Fruit fly (Drosophila melanogaster) whole organism, embryonic: ENCODE data around the gene gry.
A peak's percentile ranks its signal among the peaks of the same experiment; 100 is the strongest.

Experiments
- Adf1 ChIP-seq: fragments of 200-800 bp; sonication (Bioruptor generic); IDR thresholded peaks from 2 replicates; pipeline ENCODE4 v1.3.6; 2022; ENCODE audit warnings: missing biosample characterization, missing genetic modification characterization
- B-H2 ChIP-seq: fragments of 200-800 bp; sonication (Bioruptor generic); optimal IDR thresholded peaks from 2 replicates; lab custom pipeline; 2018; ENCODE audit warnings: missing biosample characterization, mild to moderate bottlenecking, missing genetic modification characterization
- C15 ChIP-seq: fragments of 200-800 bp; sonication (Bioruptor generic); IDR thresholded peaks from 3 replicates; pipeline ENCODE4 v1.3.6; 2022; ENCODE audit warnings: missing biosample characterization, missing genetic modification characterization
- CG11723 ChIP-seq: fragments of 200-800 bp; sonication (Bioruptor generic); optimal IDR thresholded peaks from 2 replicates; lab custom pipeline; 2017; ENCODE audit warnings: missing biosample characterization, mild to moderate bottlenecking, missing genetic modification characterization
- CG12299 ChIP-seq: fragments of 200-800 bp; sonication (Bioruptor generic); optimal IDR thresholded peaks from 2 replicates; lab custom pipeline; 2018; ENCODE audit warnings: missing biosample characterization, mild to moderate bottlenecking, missing genetic modification characterization
- CG13287 ChIP-seq: fragments of 200-800 bp; sonication (Bioruptor generic); IDR thresholded peaks from 2 replicates; pipeline ENCODE4 v1.3.6; 2022; ENCODE audit warnings: missing biosample characterization, missing genetic modification characterization; ENCODE audit not compliant: partially characterized antibody
- CG14710 ChIP-seq: fragments of 200-800 bp; sonication (Bioruptor generic); optimal IDR thresholded peaks from 3 replicates; lab custom pipeline; 2019; ENCODE audit warnings: missing biosample characterization, mild to moderate bottlenecking, missing genetic modification characterization, moderate library complexity
- CG15269 ChIP-seq: fragments of 200-800 bp; sonication (Bioruptor generic); optimal IDR thresholded peaks from 2 replicates; lab custom pipeline; 2018; ENCODE audit warnings: missing biosample characterization, mild to moderate bottlenecking, missing genetic modification characterization, moderate library complexity
- CG15696 ChIP-seq: fragments of 200-800 bp; sonication (Bioruptor generic); optimal IDR thresholded peaks from 2 replicates; lab custom pipeline; 2019; ENCODE audit warnings: missing biosample characterization, mild to moderate bottlenecking, missing genetic modification characterization, moderate library complexity
- CG16779 ChIP-seq: fragments of 200-800 bp; sonication (Bioruptor generic); IDR thresholded peaks from 2 replicates; pipeline ENCODE4 v1.3.6; 2022; ENCODE audit warnings: missing biosample characterization, missing genetic modification characterization
- CG1792 ChIP-seq: fragments of 200-800 bp; sonication (Bioruptor generic); optimal IDR thresholded peaks from 2 replicates; lab custom pipeline; 2016; ENCODE audit warnings: missing biosample characterization, missing genetic modification characterization
- CG30403 ChIP-seq: fragments of 200-800 bp; sonication (Bioruptor generic); optimal IDR thresholded peaks from 3 replicates; lab custom pipeline; 2016; ENCODE audit warnings: missing biosample characterization, missing genetic modification characterization
- CG3995 ChIP-seq: fragments of 200-800 bp; sonication (Bioruptor generic); optimal IDR thresholded peaks from 3 replicates; lab custom pipeline; 2016; ENCODE audit warnings: missing biosample characterization, missing genetic modification characterization
- CG6765 ChIP-seq: fragments of 200-800 bp; sonication (Bioruptor generic); optimal IDR thresholded peaks from 3 replicates; lab custom pipeline; 2017; ENCODE audit warnings: missing biosample characterization, mild to moderate bottlenecking, missing genetic modification characterization
- CG8089 ChIP-seq: fragments of 200-800 bp; sonication (Bioruptor generic); optimal IDR thresholded peaks from 3 replicates; lab custom pipeline; 2016; ENCODE audit warnings: missing biosample characterization, missing genetic modification characterization
- CG8388 ChIP-seq: fragments of 200-800 bp; sonication (Bioruptor generic); optimal IDR thresholded peaks from 2 replicates; lab custom pipeline; 2019; ENCODE audit warnings: missing biosample characterization, mild to moderate bottlenecking, missing genetic modification characterization, moderate library complexity
- CG9215 ChIP-seq: fragments of 200-800 bp; sonication (Bioruptor generic); IDR thresholded peaks from 2 replicates; pipeline ENCODE4 v1.3.6; 2022; ENCODE audit warnings: missing biosample characterization, missing genetic modification characterization
- CG9609 ChIP-seq: fragments of 200-800 bp; sonication (Bioruptor generic); optimal IDR thresholded peaks from 3 replicates; lab custom pipeline; 2016; ENCODE audit warnings: missing biosample characterization, missing genetic modification characterization
- Dip3 ChIP-seq: fragments of 200-800 bp; sonication (Bioruptor generic); optimal IDR thresholded peaks from 3 replicates; lab custom pipeline; 2016; ENCODE audit warnings: missing biosample characterization, missing genetic modification characterization
- Eip74EF ChIP-seq, 2 experiments: fragments of 200-800 bp in 1 of 2; fragments of >200 bp in 1 of 2; sonication (Bioruptor generic) in 1 of 2; optimal IDR thresholded peaks; 2 replicates each; lab custom pipeline; 2017 to 2019; ENCODE audit warnings: missing biosample characterization in 2 of 2, missing genetic modification characterization in 2 of 2, mild to moderate bottlenecking in 1 of 2, moderate library complexity in 1 of 2
- Hsf ChIP-seq: fragments of 200-800 bp; sonication (Bioruptor generic); optimal IDR thresholded peaks from 3 replicates; lab custom pipeline; 2016; ENCODE audit warnings: missing biosample characterization, missing genetic modification characterization
- Lpt ChIP-seq: fragments of >200 bp; optimal IDR thresholded peaks from 2 replicates; lab custom pipeline; 2018; ENCODE audit warnings: missing biosample characterization, missing genetic modification characterization
- MTF-1 ChIP-seq: fragments of 200-800 bp; sonication (Bioruptor generic); optimal IDR thresholded peaks from 2 replicates; lab custom pipeline; 2018; ENCODE audit warnings: missing biosample characterization, mild to moderate bottlenecking, missing genetic modification characterization, borderline replicate concordance
- Med ChIP-seq: fragments of 200-800 bp; sonication (Bioruptor generic); peaks from one replicate; lab custom pipeline; 2016; ENCODE audit warnings: missing biosample characterization, missing genetic modification characterization, mild to moderate bottlenecking, inconsistent platforms, moderate library complexity
- Nf-YB ChIP-seq: fragments of 200-800 bp; sonication (Bioruptor generic); optimal IDR thresholded peaks from 3 replicates; lab custom pipeline; 2019; ENCODE audit warnings: missing biosample characterization, mild to moderate bottlenecking, missing genetic modification characterization, moderate library complexity
- Nf-YC ChIP-seq: fragments of 200-800 bp; optimal IDR thresholded peaks from 3 replicates; lab custom pipeline; 2019; ENCODE audit warnings: missing biosample characterization, mild to moderate bottlenecking, missing genetic modification characterization, moderate library complexity
- Oli ChIP-seq: fragments of 200-800 bp; sonication (Bioruptor generic); optimal IDR thresholded peaks from 2 replicates; lab custom pipeline; 2018; ENCODE audit warnings: missing biosample characterization, mild to moderate bottlenecking, missing genetic modification characterization, moderate library complexity
- Spps ChIP-seq: fragments of 200-800 bp; sonication (Bioruptor generic); optimal IDR thresholded peaks from 2 replicates; lab custom pipeline; 2018; ENCODE audit warnings: missing biosample characterization, mild to moderate bottlenecking, missing genetic modification characterization
- TFAM ChIP-seq: fragments of 200-800 bp; sonication (Bioruptor generic); optimal IDR thresholded peaks from 2 replicates; lab custom pipeline; 2017; ENCODE audit warnings: missing biosample characterization, missing genetic modification characterization, inconsistent platforms
- ab ChIP-seq: fragments of 200-800 bp; sonication (Bioruptor generic); optimal IDR thresholded peaks from 2 replicates; lab custom pipeline; 2016; ENCODE audit warnings: missing biosample characterization, missing genetic modification characterization
- cas ChIP-seq: fragments of 200-800 bp; sonication (Bioruptor generic); IDR thresholded peaks from 2 replicates; pipeline ENCODE4 v1.3.6; 2022; ENCODE audit warnings: missing biosample characterization, missing genetic modification characterization
- cato ChIP-seq: fragments of 200-800 bp; sonication (Bioruptor generic); optimal IDR thresholded peaks from 2 replicates; lab custom pipeline; 2016; ENCODE audit warnings: missing biosample characterization, missing genetic modification characterization, borderline replicate concordance
- caup ChIP-seq: fragments of 200-800 bp; sonication (Bioruptor generic); optimal IDR thresholded peaks from 3 replicates; lab custom pipeline; 2017; ENCODE audit warnings: missing biosample characterization, mild to moderate bottlenecking, missing genetic modification characterization, moderate library complexity; ENCODE audit not compliant: severe bottlenecking
- chm ChIP-seq: fragments of 200-800 bp; sonication (Bioruptor generic); IDR thresholded peaks from 2 replicates; pipeline ENCODE4 v1.3.6; 2022; ENCODE audit warnings: missing biosample characterization, missing genetic modification characterization
- eve ChIP-seq, 2 experiments: fragments of >200 bp; optimal IDR thresholded peaks; 2 replicates each; lab custom pipeline; 2017; ENCODE audit warnings: missing biosample characterization in 2 of 2, missing genetic modification characterization in 2 of 2
- ewg ChIP-seq: fragments of 200-800 bp; sonication (Bioruptor generic); optimal IDR thresholded peaks from 3 replicates; lab custom pipeline; 2017; ENCODE audit warnings: mild to moderate bottlenecking, missing biosample characterization, missing genetic modification reagents, missing genetic modification characterization
- fd96Cb ChIP-seq: fragments of 200-800 bp; sonication (Bioruptor generic); optimal IDR thresholded peaks from 2 replicates; lab custom pipeline; 2018; ENCODE audit warnings: missing biosample characterization, mild to moderate bottlenecking, missing genetic modification characterization, moderate library complexity
- gcm2 ChIP-seq: fragments of 200-800 bp; sonication (Bioruptor generic); optimal IDR thresholded peaks from 2 replicates; lab custom pipeline; 2016; ENCODE audit warnings: missing biosample characterization, missing genetic modification characterization
- klu ChIP-seq: fragments of 200-800 bp; sonication (Bioruptor generic); IDR thresholded peaks from 2 replicates; pipeline ENCODE4 v1.3.6; 2022; ENCODE audit warnings: missing biosample characterization, missing genetic modification characterization
- kni ChIP-seq: fragments of 200-800 bp; sonication (Bioruptor generic); optimal IDR thresholded peaks from 3 replicates; lab custom pipeline; 2017; ENCODE audit warnings: mild to moderate bottlenecking, missing biosample characterization, missing genetic modification reagents, missing genetic modification characterization
- pum ChIP-seq: fragments of 200-800 bp; sonication (Bioruptor generic); optimal IDR thresholded peaks from 2 replicates; lab custom pipeline; 2016; ENCODE audit warnings: missing biosample characterization, missing genetic modification characterization
- scrt ChIP-seq: fragments of 200-800 bp; sonication (Bioruptor generic); optimal IDR thresholded peaks from 2 replicates; lab custom pipeline; 2018; ENCODE audit warnings: missing biosample characterization, mild to moderate bottlenecking, missing genetic modification characterization, moderate library complexity
- sens ChIP-seq: fragments of 200-800 bp; sonication (Bioruptor generic); peaks from one replicate; lab custom pipeline; 2016; ENCODE audit warnings: missing biosample characterization, missing genetic modification characterization
- sens-2 ChIP-seq: fragments of 200-800 bp; sonication (Bioruptor generic); IDR thresholded peaks from 2 replicates; pipeline ENCODE4 v1.3.6; 2022; ENCODE audit warnings: missing biosample characterization, missing genetic modification characterization
- slbo ChIP-seq: fragments of 200-800 bp; sonication (Bioruptor generic); IDR thresholded peaks from 2 replicates; pipeline ENCODE4 v1.3.6; 2022; ENCODE audit warnings: missing biosample characterization, missing genetic modification characterization
- so ChIP-seq: fragments of 200-800 bp; sonication (Bioruptor generic); IDR thresholded peaks from 3 replicates; pipeline ENCODE4 v1.3.6; 2022; ENCODE audit warnings: missing biosample characterization, missing genetic modification characterization
- tap ChIP-seq: fragments of 200-800 bp; optimal IDR thresholded peaks from 3 replicates; lab custom pipeline; 2019; ENCODE audit warnings: missing biosample characterization, mild to moderate bottlenecking, missing genetic modification characterization, moderate library complexity
- trem ChIP-seq: fragments of 200-800 bp; optimal IDR thresholded peaks from 3 replicates; lab custom pipeline; 2019; ENCODE audit warnings: missing biosample characterization, mild to moderate bottlenecking, missing genetic modification characterization, moderate library complexity
- ttk ChIP-seq: fragments of 200-800 bp; sonication (Bioruptor generic); IDR thresholded peaks from 2 replicates; pipeline ENCODE4 v2.1.2; 2022; ENCODE audit warnings: missing biosample characterization, missing genetic modification characterization
- usp ChIP-seq: fragments of >200 bp; optimal IDR thresholded peaks from 2 replicates; lab custom pipeline; 2017; ENCODE audit warnings: missing biosample characterization, missing genetic modification characterization
- wek ChIP-seq: fragments of 200-800 bp; sonication (Bioruptor generic); optimal IDR thresholded peaks from 3 replicates; lab custom pipeline; 2018; ENCODE audit warnings: missing biosample characterization, mild to moderate bottlenecking, missing genetic modification characterization, moderate library complexity

The gry gene

DNA sequence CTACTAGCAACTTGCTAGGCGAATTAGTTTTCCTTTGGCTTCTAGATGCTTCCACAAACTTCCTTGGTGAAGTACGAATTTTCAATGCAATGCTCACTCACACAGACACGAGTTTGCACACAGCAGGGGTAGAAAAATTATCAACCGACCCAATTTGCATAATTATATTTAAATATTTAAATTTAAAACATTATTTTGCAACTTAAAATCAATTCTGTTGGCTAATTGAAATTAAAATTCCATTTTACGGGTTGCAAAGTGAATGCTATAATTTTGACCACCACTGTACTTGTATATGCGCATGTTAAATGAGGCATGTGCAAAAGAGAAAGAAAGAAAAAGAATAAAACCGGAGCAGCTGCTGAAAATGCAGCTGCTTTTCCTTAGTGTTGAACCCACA is 4.8 kb upstream of the gry start:
- peak; percentile 85 for TF ChIP-seq CG30403
- no peak for TF ChIP-seq ab
- no peak for TF ChIP-seq usp (GFP tag; lab: Kevin White, UChicago)
- peak; percentile 94 for TF ChIP-seq ewg (GFP tag; lab: Kevin White, UChicago)
- TF ChIP-seq eve (GFP tag; optimal IDR thresholded peaks at IDR 0.05; lab: Kevin White, UChicago), result no peak
- peak; percentile 36 for TF ChIP-seq CG3995 (GFP tag; lab: Kevin White, UChicago)
- TF ChIP-seq klu (GFP tag; lab: Robert Waterston, UW), result peak; percentile 83
- peak; percentile 82 for TF ChIP-seq Nf-YB (GFP tag; lab: Kevin White, UChicago)
- peak; percentile 66 for TF ChIP-seq cato (GFP tag; lab: Kevin White, UChicago)
- peak; percentile 96 for TF ChIP-seq sens (GFP tag; lab: Kevin White, UChicago)
- peak; percentile 9 for TF ChIP-seq gcm2 (GFP tag; lab: Kevin White, UChicago)
- TF ChIP-seq Adf1 (GFP tag; lab: Robert Waterston, UW), result peak; percentile 70
- peak; percentile 45 for TF ChIP-seq wek (GFP tag; lab: Kevin White, UChicago)
- peak; percentile 89 for TF ChIP-seq MTF-1
- TF ChIP-seq trem (tag; lab: Kevin White, UChicago), result peak; percentile 88
- peak; percentile 76 for TF ChIP-seq Hsf (GFP tag; lab: Kevin White, UChicago)
- peak; percentile 80 for TF ChIP-seq Nf-YC (tag; lab: Kevin White, UChicago)
- TF ChIP-seq Spps (tag; lab: Kevin White, UChicago), result peak; percentile 89
- TF ChIP-seq caup (GFP tag; lab: Kevin White, UChicago), result peak; percentile 94
- TF ChIP-seq Med (GFP tag; lab: Kevin White, UChicago), result peak; percentile 91
- peak; percentile 96 for TF ChIP-seq fd96Cb (tag; lab: Kevin White, UChicago)
- peak; percentile 80 for TF ChIP-seq CG15696
- no peak for TF ChIP-seq CG8089 (GFP tag; lab: Kevin White, UChicago)
- peak; percentile 78 for TF ChIP-seq CG9215 (GFP tag; lab: Robert Waterston, UW)
- TF ChIP-seq B-H2, result peak; percentile 58
- peak; percentile 84; the same call in 1 of the 2 replicates for TF ChIP-seq CG16779 (GFP tag; lab: Robert Waterston, UW)
- peak; percentile 91 for TF ChIP-seq ttk (GFP tag; lab: Robert Waterston, UW)
- TF ChIP-seq CG14710 (tag; lab: Kevin White, UChicago), result peak; percentile 90
- TF ChIP-seq tap, result peak; percentile 92
- peak; percentile 96 for TF ChIP-seq CG15269 (tag; lab: Kevin White, UChicago)
- TF ChIP-seq CG12299 (tag; lab: Kevin White, UChicago), result peak; percentile 93
- TF ChIP-seq scrt, result peak; percentile 87
- no peak for TF ChIP-seq Lpt (GFP tag; lab: Kevin White, UChicago)
- TF ChIP-seq sens-2, result peak; percentile 92
- TF ChIP-seq CG6765, result peak; percentile 86
- peak; percentile 94 for TF ChIP-seq slbo (GFP tag; lab: Robert Waterston, UW)
- peak; percentile 79; the same call in 2 of the 3 replicates for TF ChIP-seq C15 (GFP tag; lab: Robert Waterston, UW)
- TF ChIP-seq CG1792 (GFP tag; lab: Kevin White, UChicago), result peak; percentile 50
- peak; percentile 83 for TF ChIP-seq CG11723 (GFP tag; lab: Kevin White, UChicago)
- peak; percentile 13 for TF ChIP-seq CG9609 (GFP tag; lab: Kevin White, UChicago)
- TF ChIP-seq cas (GFP tag; lab: Robert Waterston, UW), result peak; percentile 82
- TF ChIP-seq CG8388 (GFP tag; lab: Kevin White, UChicago), result peak; percentile 95
- peak; percentile 93 for TF ChIP-seq so
- peak; percentile 61 for TF ChIP-seq Dip3 (GFP tag; lab: Kevin White, UChicago)
- peak; percentile 75 for TF ChIP-seq TFAM (GFP tag; lab: Kevin White, UChicago)
- TF ChIP-seq kni (GFP tag; lab: Kevin White, UChicago), result peak; percentile 4
- no peak for TF ChIP-seq CG13287 (GFP tag; lab: Robert Waterston, UW)
- TF ChIP-seq chm (GFP tag; lab: Robert Waterston, UW), result peak; percentile 95
- peak; percentile 93 for TF ChIP-seq Oli (tag; lab: Kevin White, UChicago)
- peak; percentile 46 for TF ChIP-seq pum
- TF ChIP-seq Eip74EF (GFP tag; optimal IDR thresholded peaks at IDR 0.05; lab: Kevin White, UChicago), result peak in 1 of 2 experiments; percentile 91
